Worm (Caenorhabditis elegans): ENCODE data around the gene smut-1.

DNA sequence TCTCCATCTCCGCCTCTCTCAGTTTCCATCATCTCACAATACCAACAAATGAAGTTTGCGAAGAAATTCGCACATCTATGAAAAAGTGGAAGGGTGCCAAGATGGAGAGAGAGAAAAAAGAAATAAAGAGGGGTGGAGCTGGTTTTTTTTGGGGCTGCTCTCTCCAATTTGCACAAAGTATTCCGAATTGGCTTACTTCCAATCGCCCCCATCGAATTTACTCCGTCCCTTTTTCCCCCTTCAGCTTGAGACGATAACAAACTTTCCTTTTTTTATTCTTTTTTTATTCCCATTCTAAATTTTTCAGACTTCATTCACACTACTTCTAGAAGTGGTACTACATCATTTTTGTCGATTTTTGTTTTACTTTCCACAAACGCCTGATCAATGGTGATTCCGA lies 34.2 kb downstream of the smut-1 start, which contains the start of gene exp-2:
- TF ChIP-seq hlh-30 (tag; optimal IDR thresholded peaks at IDR 0.05; ENCODE audit: insufficient read depth) (no peak), lin-13 (GFP tag; optimal IDR thresholded peaks at IDR 0.05) (no peak)

All from whole organism, L4 larva.